Worm (Caenorhabditis elegans): ENCODE results near the gene ugt-15.

DNA sequence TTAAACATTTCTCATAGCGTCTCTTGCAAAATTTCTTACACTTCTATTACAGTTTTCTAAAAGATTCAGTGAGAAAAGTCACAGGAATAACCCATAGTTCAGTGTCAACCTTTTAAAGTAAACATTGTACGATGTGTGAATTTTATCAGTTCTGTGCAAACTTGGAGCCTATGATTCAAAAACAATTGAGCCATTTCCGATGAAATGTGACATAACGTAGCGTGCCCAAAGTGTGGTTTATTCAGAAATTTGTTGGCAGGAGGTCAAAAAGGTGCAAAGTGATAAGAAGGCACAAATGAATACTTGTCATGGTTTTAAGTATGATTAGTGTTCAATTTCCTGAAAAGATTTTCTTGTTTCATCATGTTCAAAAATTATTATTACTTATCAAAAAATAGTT, 50.3 kb downstream of the ugt-15 start:
- TF ChIP-seq egl-27 (tag; optimal IDR thresholded peaks at IDR 0.05) (no peak), mdl-1 (tag; optimal IDR thresholded peaks at IDR 0.05) (no peak)

All from whole organism, L2 larva.